Fruit fly (Drosophila melanogaster) whole organism: ENCODE results near the gene PpD6.

Source experiments
- EcR ChIP-seq, 2 experiments: fragments of >200 bp; optimal IDR thresholded peaks; 2 replicates each; lab custom pipeline; 2017; ENCODE audit warnings: missing biosample characterization in 2 of 2, missing genetic modification characterization in 2 of 2, missing genetic modification reagents in 2 of 2
- psq ChIP-seq: fragments of >200 bp; optimal IDR thresholded peaks from 2 replicates; lab custom pipeline; 2017

DNA sequence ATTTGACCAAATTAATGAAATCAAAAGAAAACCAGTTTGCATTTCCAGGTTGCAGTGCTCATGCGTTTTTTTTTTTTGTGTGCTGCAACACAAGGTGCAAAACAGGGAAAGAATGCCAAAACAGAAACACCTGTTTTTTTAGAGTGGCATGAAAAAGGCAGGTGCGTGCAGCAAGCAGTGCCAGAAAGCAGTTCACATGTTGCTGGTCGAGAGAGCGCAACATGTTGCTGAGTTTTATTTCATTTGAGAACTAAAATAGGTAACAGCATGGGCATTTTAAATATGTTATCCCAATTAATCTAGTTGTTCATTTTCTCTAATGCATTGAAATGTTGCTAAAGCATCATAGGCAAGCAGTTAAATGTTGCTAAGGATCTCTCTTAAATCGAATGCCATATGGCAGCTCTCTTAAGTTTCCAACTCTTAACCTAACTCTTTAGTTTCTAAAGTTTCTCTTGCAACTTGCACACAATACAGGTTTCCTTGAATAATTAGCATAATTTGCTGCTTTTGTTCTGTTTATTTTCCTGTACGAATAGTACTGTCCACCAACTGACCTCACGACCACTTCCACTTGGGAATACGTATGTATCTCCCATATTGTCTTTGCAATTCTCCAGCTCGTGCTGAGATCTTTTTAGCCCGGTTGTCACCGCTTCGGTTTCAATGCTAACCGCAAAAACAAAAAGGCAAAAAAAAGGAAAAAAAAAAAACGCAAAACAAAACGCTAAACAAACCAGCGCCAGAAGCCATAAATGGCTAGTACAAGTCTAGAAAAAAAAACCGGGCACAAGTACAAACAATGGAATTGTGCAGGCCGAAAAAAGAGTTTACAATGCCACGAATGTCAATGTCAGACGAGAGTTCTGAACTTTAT lies 14.3 kb upstream of the PpD6 start:
- TF ChIP-seq psq (lab: Kevin White, UChicago) (no peak), EcR (GFP tag; optimal IDR thresholded peaks at IDR 0.05; lab: Kevin White, UChicago) (no peak)
